Worm (Caenorhabditis elegans) whole organism, L4 larva: ENCODE measurements around the gene Y73B6BL.14.

ENCODE experiments used
- F10B5.3 ChIP-seq: sonication (generic microtip); optimal IDR thresholded peaks from 2 replicates; lab custom pipeline; 2016; ENCODE audit warnings: mild to moderate bottlenecking, missing genetic modification characterization, missing compliant biosample characterization
- F26F4.8 ChIP-seq: fragments of 200-800 bp; sonication (Bioruptor generic); conservative IDR thresholded peaks from 2 replicates; pipeline ENCODE4 v1.3.6; 2022; ENCODE audit warnings: missing genetic modification characterization, missing compliant biosample characterization
- Y105C5A.15 ChIP-seq: fragments of 200-800 bp; sonication (Bioruptor generic); IDR thresholded peaks from 2 replicates; pipeline ENCODE4 v1.3.6; 2022; ENCODE audit warnings: missing genetic modification characterization, missing compliant biosample characterization
- Y48G9A.11 ChIP-seq: fragments of 200-800 bp; sonication (Bioruptor generic); IDR thresholded peaks from 2 replicates; pipeline ENCODE4 v1.3.6; 2022; ENCODE audit warnings: missing genetic modification reagents, missing genetic modification characterization, missing compliant biosample characterization
- ZK546.5 ChIP-seq, 2 experiments: sonication (generic microtip); optimal IDR thresholded peaks; 2 replicates each; lab custom pipeline; 2017; ENCODE audit warnings: missing biosample characterization in 2 of 2, missing genetic modification characterization in 2 of 2
- arid-1 ChIP-seq: fragments of 200-800 bp; sonication (Bioruptor generic); conservative IDR thresholded peaks from 2 replicates; pipeline ENCODE4 v1.3.6; 2022; ENCODE audit warnings: missing genetic modification reagents, missing genetic modification characterization, missing compliant biosample characterization
- ceh-82 ChIP-seq: sonication (generic microtip); optimal IDR thresholded peaks from 2 replicates; lab custom pipeline; 2017; ENCODE audit warnings: missing biosample characterization, missing genetic modification characterization
- ces-1 ChIP-seq: fragments of 150-350 bp; sonication (generic microtip); optimal IDR thresholded peaks from 4 replicates; lab custom pipeline; 2014; ENCODE audit warnings: missing biosample characterization, missing genetic modification reagents, missing genetic modification characterization
- daf-12 ChIP-seq: fragments of 150-350 bp; optimal IDR thresholded peaks from 2 replicates; lab custom pipeline; 2014; ENCODE audit warnings: missing biosample characterization, missing genetic modification reagents, missing genetic modification characterization
- daf-16 ChIP-seq, 3 experiments: sonication (generic microtip); optimal IDR thresholded peaks; 2 replicates each; lab custom pipeline; 2016 to 2017; ENCODE audit warnings: missing genetic modification characterization in 3 of 3, missing genetic modification reagents in 3 of 3, mild to moderate bottlenecking in 2 of 3, missing compliant biosample characterization in 2 of 3, missing biosample characterization in 1 of 3, moderate library complexity in 1 of 3
- daf-8 ChIP-seq: fragments of 200-800 bp; sonication (Bioruptor generic); IDR thresholded peaks from 2 replicates; pipeline ENCODE4 v1.3.6; 2022; ENCODE audit warnings: missing genetic modification characterization, missing compliant biosample characterization
- dve-1 ChIP-seq: sonication (generic microtip); optimal IDR thresholded peaks from 2 replicates; lab custom pipeline; 2017; ENCODE audit warnings: antibody characterized with exemption, mild to moderate bottlenecking, missing genetic modification characterization, missing compliant biosample characterization; ENCODE audit not compliant: insufficient read depth
- fkh-10 ChIP-seq: fragments of 150-350 bp; optimal IDR thresholded peaks from 2 replicates; lab custom pipeline; 2014; ENCODE audit warnings: missing biosample characterization, missing genetic modification reagents, missing genetic modification characterization
- gei-8 ChIP-seq: fragments of 200-800 bp; sonication (Bioruptor generic); optimal IDR thresholded peaks from 2 replicates; lab custom pipeline; 2018; ENCODE audit warnings: mild to moderate bottlenecking, missing genetic modification characterization, missing compliant biosample characterization
- hif-1 ChIP-seq, 2 experiments: sonication (generic microtip); optimal IDR thresholded peaks; 2 replicates each; lab custom pipeline; 2016 to 2017; ENCODE audit warnings: missing compliant biosample characterization in 2 of 2, missing genetic modification characterization in 2 of 2, missing genetic modification reagents in 2 of 2, missing genotype in 2 of 2, mild to moderate bottlenecking in 1 of 2
- hlh-11 ChIP-seq: fragments of 200-800 bp; sonication (Bioruptor generic); optimal IDR thresholded peaks from 2 replicates; lab custom pipeline; 2018; ENCODE audit warnings: mild to moderate bottlenecking, missing genetic modification characterization, missing compliant biosample characterization
- hmg-1.1 ChIP-seq: fragments of 200-800 bp; sonication (Bioruptor generic); IDR thresholded peaks from 2 replicates; pipeline ENCODE4 v1.3.6; 2022; ENCODE audit warnings: missing genetic modification reagents, missing genetic modification characterization, missing compliant biosample characterization
- lin-13 ChIP-seq: fragments of 150-350 bp; optimal IDR thresholded peaks from 2 replicates; lab custom pipeline; 2014; ENCODE audit warnings: missing biosample characterization, missing genetic modification reagents, missing genetic modification characterization
- lin-15B ChIP-seq: fragments of 150-350 bp; sonication (generic microtip); optimal IDR thresholded peaks from 3 replicates; lab custom pipeline; 2014; ENCODE audit warnings: missing biosample characterization, missing genetic modification characterization
- lin-38 ChIP-seq: fragments of 200-800 bp; sonication (Bioruptor generic); IDR thresholded peaks from 2 replicates; pipeline ENCODE4 v1.3.6; 2022; ENCODE audit warnings: missing genetic modification reagents, missing genetic modification characterization, missing compliant biosample characterization
- lin-39 ChIP-seq: fragments of 150-350 bp; optimal IDR thresholded peaks from 2 replicates; lab custom pipeline; 2014; ENCODE audit warnings: missing biosample characterization, missing genetic modification reagents, missing genetic modification characterization
- madf-9 ChIP-seq: fragments of 200-800 bp; sonication (Bioruptor generic); conservative IDR thresholded peaks from 2 replicates; pipeline ENCODE4 v1.3.6; 2022; ENCODE audit warnings: missing genetic modification reagents, missing genetic modification characterization, missing compliant biosample characterization
- mxl-2 ChIP-seq: fragments of 200-800 bp; sonication (Bioruptor generic); conservative IDR thresholded peaks from 2 replicates; pipeline ENCODE4 v1.3.6; 2022; ENCODE audit warnings: missing genetic modification reagents, missing genetic modification characterization, missing compliant biosample characterization
- nhr-10 ChIP-seq: fragments of 150-350 bp; optimal IDR thresholded peaks from 2 replicates; lab custom pipeline; 2014; ENCODE audit warnings: missing biosample characterization, missing genetic modification characterization
- nhr-102 ChIP-seq: sonication (generic microtip); optimal IDR thresholded peaks from 2 replicates; lab custom pipeline; 2016; ENCODE audit warnings: mild to moderate bottlenecking, missing genetic modification characterization, moderate library complexity, missing compliant biosample characterization
- nhr-111 ChIP-seq: fragments of 200-800 bp; sonication (Bioruptor generic); optimal IDR thresholded peaks from 2 replicates; lab custom pipeline; 2018; ENCODE audit warnings: mild to moderate bottlenecking, missing genetic modification characterization, missing compliant biosample characterization
- nhr-237 ChIP-seq: sonication (generic microtip); optimal IDR thresholded peaks from 2 replicates; lab custom pipeline; 2017; ENCODE audit warnings: missing biosample characterization, missing genetic modification characterization
- nhr-48 ChIP-seq: sonication (generic microtip); optimal IDR thresholded peaks from 2 replicates; lab custom pipeline; 2016; ENCODE audit warnings: mild to moderate bottlenecking, missing genetic modification characterization, missing compliant biosample characterization
- nhr-6 ChIP-seq: fragments of 150-350 bp; optimal IDR thresholded peaks from 2 replicates; lab custom pipeline; 2014; ENCODE audit warnings: missing biosample characterization, missing genetic modification characterization
- rbr-2 ChIP-seq: sonication (generic microtip); optimal IDR thresholded peaks from 2 replicates; lab custom pipeline; 2016; ENCODE audit warnings: missing genotype, missing genetic modification characterization, missing compliant biosample characterization
- sdz-12 ChIP-seq: fragments of 200-800 bp; sonication (Bioruptor generic); optimal IDR thresholded peaks from 2 replicates; lab custom pipeline; 2018; ENCODE audit warnings: mild to moderate bottlenecking, missing genetic modification characterization, missing compliant biosample characterization
- snpc-1.2 ChIP-seq: fragments of 200-800 bp; sonication (Bioruptor generic); IDR thresholded peaks from 2 replicates; pipeline ENCODE4 v1.3.6; 2022; ENCODE audit warnings: missing genetic modification reagents, missing genetic modification characterization, missing compliant biosample characterization
- spr-1 ChIP-seq: sonication (generic microtip); optimal IDR thresholded peaks from 2 replicates; lab custom pipeline; 2016; ENCODE audit warnings: mild to moderate bottlenecking, missing genetic modification characterization, missing compliant biosample characterization
- tag-97 ChIP-seq: fragments of 200-800 bp; sonication (Bioruptor generic); IDR thresholded peaks from 2 replicates; pipeline ENCODE4 v1.3.6; 2022; ENCODE audit warnings: missing genetic modification characterization, missing compliant biosample characterization
- unc-130 ChIP-seq: sonication (generic microtip); optimal IDR thresholded peaks from 2 replicates; lab custom pipeline; 2016; ENCODE audit warnings: missing genetic modification reagents, missing genetic modification characterization, missing compliant biosample characterization
- unc-62 ChIP-seq, 3 experiments: fragments of 150-350 bp in 1 of 3; sonication (generic microtip); optimal IDR thresholded peaks in 2 of 3; peaks in 1 of 3; 1 replicate in 1 of 3; 2 replicates in 2 of 3; lab custom pipeline; 2014 to 2017; ENCODE audit warnings: missing biosample characterization in 3 of 3, missing genetic modification characterization in 3 of 3, missing genetic modification reagents in 3 of 3, missing genotype in 1 of 3
- zfp-2 ChIP-seq: sonication (generic microtip); optimal IDR thresholded peaks from 2 replicates; lab custom pipeline; 2016; ENCODE audit warnings: mild to moderate bottlenecking, missing genetic modification characterization, missing compliant biosample characterization
- zfp-3 ChIP-seq: fragments of 200-800 bp; sonication (Bioruptor generic); conservative IDR thresholded peaks from 2 replicates; pipeline ENCODE4 v1.3.6; 2022; ENCODE audit warnings: missing genetic modification reagents, missing genetic modification characterization, missing compliant biosample characterization

Y73B6BL.14 gene

ce11 chrIV:6298253-6298652 lies 44.5 kb downstream of the Y73B6BL.14 start, which contains the start of gene srv-27:
srv-27 (minus strand) TSS chrIV:6298353.
- TF ChIP-seq daf-16 (GFP tag; optimal IDR thresholded peaks at IDR 0.05; lab: Kevin White, UChicago) (no peak), daf-16 (tag; optimal IDR thresholded peaks at IDR 0.05; lab: Kevin White, UChicago) (no peak), Y48G9A.11 (GFP tag; lab: Robert Waterston, UW) (no peak), fkh-10 (no peak), unc-130 (GFP tag; lab: Kevin White, UChicago) (no peak), nhr-48 (tag; lab: Kevin White, UChicago) (no peak), rbr-2 (no peak), snpc-1.2 (no peak), lin-13 (GFP tag; lab: Kevin White, UChicago) (no peak), lin-38 (GFP tag; lab: Robert Waterston, UW) (no peak), lin-39 (tag; lab: Kevin White, UChicago) (no peak), sdz-12 (GFP tag; lab: Kevin White, UChicago) (no peak), mxl-2 (GFP tag; lab: Robert Waterston, UW) (no peak), lin-15B (tag; lab: Kevin White, UChicago) (no peak), ces-1 (no peak), zfp-2 (tag; lab: Kevin White, UChicago) (no peak), hlh-11 (no peak)

ce11 chrIV:6294081-6294480 lies 48.7 kb downstream of the Y73B6BL.14 start, which contains the start of gene hil-2:
hil-2 (plus strand) TSS chrIV:6294240.
- TF ChIP-seq daf-12 (tag; lab: Kevin White, UChicago) (no peak), zfp-3 (GFP tag; lab: Robert Waterston, UW) (no peak), arid-1 (GFP tag; lab: Robert Waterston, UW) (no peak), madf-9 (GFP tag; lab: Robert Waterston, UW) (no peak), nhr-111 (GFP tag; lab: Kevin White, UChicago) (no peak), F10B5.3 (tag; lab: Kevin White, UChicago) (no peak), Y105C5A.15 (GFP tag; lab: Robert Waterston, UW) (no peak), spr-1 (tag; lab: Kevin White, UChicago) (no peak), F26F4.8 (GFP tag; lab: Robert Waterston, UW) (no peak), ZK546.5 (tag; optimal IDR thresholded peaks at IDR 0.05; lab: Kevin White, UChicago) (no peak), gei-8 (GFP tag; lab: Kevin White, UChicago) (no peak), unc-62 (GFP tag; optimal IDR thresholded peaks at IDR 0.05 in 1 of 2; lab: Kevin White, UChicago) (peak in 1 of 2 experiments; percentile 66), unc-62 (tag; optimal IDR thresholded peaks at IDR 0.05; lab: Kevin White, UChicago) (no peak), ceh-82 (tag; lab: Kevin White, UChicago) (no peak), nhr-6 (no peak), nhr-102 (tag; lab: Kevin White, UChicago) (no peak), dve-1 (tag; lab: Kevin White, UChicago) (peak; percentile 4), tag-97 (GFP tag; lab: Robert Waterston, UW) (no peak), hif-1 (tag; optimal IDR thresholded peaks at IDR 0.05; lab: Kevin White, UChicago) (no peak), snpc-1.2 (0 out of 2 replicates have a peak, but pooled peaks have one; percentile 27), daf-8 (no peak), hmg-1.1 (no peak), nhr-237 (tag; lab: Kevin White, UChicago) (no peak), nhr-10 (tag; lab: Kevin White, UChicago) (no peak)
